Fruit fly (Drosophila melanogaster) whole organism, wandering third instar larva: ENCODE results near the gene CG44476.
A peak's percentile ranks its signal among the peaks of the same experiment; 100 is the strongest.

Experiments used
- CG32264 ChIP-seq: fragments of 200-800 bp; sonication (Bioruptor generic); optimal IDR thresholded peaks from 2 replicates; lab custom pipeline; 2016; ENCODE audit warnings: missing biosample characterization, missing genetic modification characterization
- CG9705 ChIP-seq: fragments of 200-800 bp; sonication (Bioruptor generic); optimal IDR thresholded peaks from 2 replicates; lab custom pipeline; 2018; ENCODE audit warnings: missing biosample characterization, mild to moderate bottlenecking, missing genetic modification characterization
- CrebA ChIP-seq: fragments of 200-800 bp; sonication (Bioruptor generic); optimal IDR thresholded peaks from 2 replicates; lab custom pipeline; 2016; ENCODE audit warnings: missing biosample characterization, mild to moderate bottlenecking, missing genetic modification characterization, borderline replicate concordance
- Dfd ChIP-seq: fragments of >200 bp; optimal IDR thresholded peaks from 2 replicates; lab custom pipeline; 2017; ENCODE audit warnings: missing biosample characterization, missing genetic modification characterization
- GATAd ChIP-seq: sonication (Bioruptor generic); optimal IDR thresholded peaks from 2 replicates; lab custom pipeline; 2016; ENCODE audit warnings: missing biosample characterization, missing genetic modification characterization
- HLH106 ChIP-seq: fragments of 200-800 bp; optimal IDR thresholded peaks from 3 replicates; lab custom pipeline; 2019; ENCODE audit warnings: missing biosample characterization, mild to moderate bottlenecking, missing genetic modification characterization, moderate library complexity
- Hr78 ChIP-seq: fragments of >200 bp; optimal IDR thresholded peaks from 2 replicates; lab custom pipeline; 2017; ENCODE audit warnings: missing biosample characterization, missing genetic modification characterization
- Hr83 ChIP-seq: fragments of 200-300 bp; sonication (Bioruptor generic); optimal IDR thresholded peaks from 2 replicates; lab custom pipeline; 2016; ENCODE audit warnings: missing biosample characterization, mild to moderate bottlenecking, missing genetic modification characterization, moderate library complexity; ENCODE audit not compliant: poor library complexity, severe bottlenecking
- Jra ChIP-seq: sonication (Bioruptor generic); optimal IDR thresholded peaks from 2 replicates; lab custom pipeline; 2016; ENCODE audit warnings: missing biosample characterization, missing genetic modification characterization
- Mio ChIP-seq: sonication (Bioruptor generic); optimal IDR thresholded peaks from 2 replicates; lab custom pipeline; 2016; ENCODE audit warnings: missing biosample characterization, missing genetic modification characterization
- Myc ChIP-seq: fragments of >200 bp; optimal IDR thresholded peaks from 2 replicates; lab custom pipeline; 2017
- N ChIP-seq: fragments of >200 bp; optimal IDR thresholded peaks from 2 replicates; lab custom pipeline; 2018; ENCODE audit warnings: missing biosample characterization, missing external identifiers, missing genetic modification characterization
- OdsH ChIP-seq: fragments of 200-800 bp; sonication (Bioruptor generic); optimal IDR thresholded peaks from 2 replicates; lab custom pipeline; 2016; ENCODE audit warnings: missing biosample characterization, mild to moderate bottlenecking, missing genetic modification characterization
- Rel ChIP-seq, 2 experiments: fragments of 200-800 bp; sonication (Bioruptor generic) in 1 of 2; optimal IDR thresholded peaks; 2 replicates in 1 of 2; 3 replicates in 1 of 2; lab custom pipeline; 2016 to 2019; ENCODE audit warnings: mild to moderate bottlenecking in 2 of 2, missing biosample characterization in 2 of 2, missing genetic modification characterization in 2 of 2, moderate library complexity in 1 of 2
- Sp1 ChIP-seq: fragments of 200-800 bp; sonication (Bioruptor generic); optimal IDR thresholded peaks from 3 replicates; lab custom pipeline; 2019; ENCODE audit warnings: missing biosample characterization, mild to moderate bottlenecking, missing genetic modification characterization, moderate library complexity
- Vsx2 ChIP-seq: fragments of 200-300, 225-300 bp; sonication (Bioruptor generic); optimal IDR thresholded peaks from 2 replicates; lab custom pipeline; 2018; ENCODE audit warnings: missing biosample characterization, missing genetic modification characterization; ENCODE audit not compliant: partially characterized antibody
- brk ChIP-seq: fragments of 200-800 bp; sonication (Bioruptor generic); optimal IDR thresholded peaks from 2 replicates; lab custom pipeline; 2016; ENCODE audit warnings: missing biosample characterization, mild to moderate bottlenecking, missing genetic modification characterization
- dl ChIP-seq, 2 experiments: fragments of 175-275, 200-275 bp in 1 of 2; fragments of 200-275 bp in 1 of 2; sonication (Bioruptor generic); optimal IDR thresholded peaks; lab custom pipeline; 2018; ENCODE audit warnings: mild to moderate bottlenecking in 2 of 2, missing biosample characterization in 2 of 2, missing genetic modification characterization in 2 of 2, moderate library complexity in 2 of 2; ENCODE audit not compliant: partially characterized antibody in 2 of 2, insufficient read depth in 1 of 2
- dmrt93B ChIP-seq: fragments of 200-800 bp; sonication (Bioruptor generic); optimal IDR thresholded peaks from 2 replicates; lab custom pipeline; 2018; ENCODE audit warnings: missing biosample characterization, mild to moderate bottlenecking, missing genetic modification characterization
- dsf ChIP-seq: sonication (Bioruptor generic); optimal IDR thresholded peaks from 2 replicates; lab custom pipeline; 2016; ENCODE audit warnings: missing biosample characterization, missing genetic modification characterization, borderline replicate concordance
- ey ChIP-seq: fragments of 200-800 bp; sonication (Bioruptor generic); optimal IDR thresholded peaks from 2 replicates; lab custom pipeline; 2016; ENCODE audit warnings: missing biosample characterization, missing genetic modification characterization
- foxo ChIP-seq, 2 experiments: fragments of 200-800 bp; sonication (Bioruptor generic); optimal IDR thresholded peaks; 2 replicates in 1 of 2; 3 replicates in 1 of 2; lab custom pipeline; 2016 to 2017; ENCODE audit warnings: missing biosample characterization in 2 of 2, missing genetic modification characterization in 2 of 2
- h ChIP-seq: fragments of 200-800 bp; sonication (Bioruptor generic); optimal IDR thresholded peaks from 3 replicates; lab custom pipeline; 2016; ENCODE audit warnings: missing biosample characterization, mild to moderate bottlenecking, missing genetic modification characterization
- jim ChIP-seq: fragments of 175-275, 200-325 bp; sonication (Bioruptor generic); optimal IDR thresholded peaks from 2 replicates; lab custom pipeline; 2016; ENCODE audit warnings: missing biosample characterization, mild to moderate bottlenecking, missing genetic modification characterization
- lola ChIP-seq: fragments of >200 bp; optimal IDR thresholded peaks from 2 replicates; lab custom pipeline; 2017; ENCODE audit warnings: missing biosample characterization, missing genetic modification characterization
- pan ChIP-seq: fragments of >200 bp; optimal IDR thresholded peaks from 2 replicates; lab custom pipeline; 2017
- psq ChIP-seq: fragments of 200-800 bp; sonication (Bioruptor generic); optimal IDR thresholded peaks from 3 replicates; lab custom pipeline; 2017; ENCODE audit warnings: missing biosample characterization, mild to moderate bottlenecking, missing genetic modification characterization, moderate library complexity
- rgr ChIP-seq: fragments of 200-800 bp; sonication (Bioruptor generic); optimal IDR thresholded peaks from 3 replicates; lab custom pipeline; 2016; ENCODE audit warnings: missing biosample characterization, mild to moderate bottlenecking, missing genetic modification characterization
- sage ChIP-seq: fragments of 200-800 bp; sonication (Bioruptor generic); optimal IDR thresholded peaks from 2 replicates; lab custom pipeline; 2016; ENCODE audit warnings: missing biosample characterization, mild to moderate bottlenecking, missing genetic modification characterization
- sv ChIP-seq: fragments of 200-800 bp; sonication (Bioruptor generic); optimal IDR thresholded peaks from 3 replicates; lab custom pipeline; 2016; ENCODE audit warnings: missing biosample characterization, missing genetic modification characterization
- tai ChIP-seq: sonication (Bioruptor generic); optimal IDR thresholded peaks from 2 replicates; lab custom pipeline; 2016; ENCODE audit warnings: missing biosample characterization, missing genetic modification characterization
- usp ChIP-seq: fragments of >200 bp; optimal IDR thresholded peaks from 2 replicates; lab custom pipeline; 2017; ENCODE audit warnings: missing biosample characterization, missing genetic modification characterization

The CG44476 gene

DNA sequence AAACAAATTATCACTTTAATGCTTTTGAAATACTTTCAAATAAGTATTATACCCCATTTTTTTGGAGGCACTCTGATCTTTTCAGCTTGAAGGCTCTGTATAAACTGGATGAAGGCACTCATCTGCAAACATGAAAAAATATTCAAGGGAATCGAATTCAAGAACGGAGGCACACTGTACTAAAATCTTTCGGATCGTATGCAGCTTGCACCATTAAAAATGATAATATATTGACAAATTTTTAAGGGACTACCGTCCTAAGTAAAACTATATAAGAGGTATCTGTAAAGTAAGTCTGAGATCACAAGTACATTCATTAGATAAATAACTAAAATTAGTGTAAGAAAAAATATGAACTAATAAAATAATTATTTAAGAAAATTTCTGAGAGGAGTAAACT, at the start of gene CG44476:
CG44476 (minus strand) TSS at position 101 of the 400 bp plus-strand sequence.
- TF ChIP-seq Mio (GFP tag; lab: Kevin White, UChicago) (no peak), CG9705 (no peak), rgr (no peak), Sp1 (no peak)
- TF ChIP-seq, all 38 proteins: peak for 0

dm6 chr2L:18159172-18159571, 46.2 kb upstream of the CG44476 start, which contains the start of gene JMJD4:
Gene JMJD4, minus strand, starts transcription at chr2L:18159272.
- TF ChIP-seq Dfd (GFP tag; lab: Kevin White, UChicago) (peak; percentile 11), h (GFP tag; lab: Kevin White, UChicago) (no peak)
- TF ChIP-seq, all 38 proteins: peak for 1

dm6 chr2L:18158622-18159043, 45.7 kb upstream of the CG44476 start:
- TF ChIP-seq sage (GFP tag; lab: Kevin White, UChicago) (no peak), h (GFP tag; lab: Kevin White, UChicago) (no peak), Myc (lab: Kevin White, UChicago) (peak; percentile 77), usp (GFP tag; lab: Kevin White, UChicago) (no peak)
- TF ChIP-seq, all 38 proteins: peak for 1

DNA sequence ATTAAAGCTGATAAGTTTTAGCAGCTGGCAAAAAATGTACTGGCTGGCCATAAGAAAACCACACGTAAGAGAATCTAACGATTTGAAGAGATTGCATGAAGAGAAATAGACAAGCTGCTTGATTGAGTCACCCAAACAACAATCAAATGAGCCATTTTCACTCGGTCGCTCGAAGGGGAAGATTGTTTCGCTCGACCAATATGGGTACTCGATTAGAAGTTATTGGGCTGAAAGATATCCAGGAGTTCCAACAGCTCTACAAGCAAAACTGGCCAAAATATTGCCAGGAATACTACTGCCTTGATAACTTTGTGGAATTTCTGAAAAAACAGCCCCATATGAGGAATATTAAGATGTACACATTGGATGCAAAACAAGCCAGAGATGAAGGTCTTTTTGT, 42.9 kb upstream of the CG44476 start, which contains the start of gene CG5783:
CG5783 (plus strand) TSS at position 167 of the 400 bp plus-strand sequence.
- TF ChIP-seq N (GFP tag; lab: Kevin White, UChicago), result no peak
- no peak for TF ChIP-seq Sp1
- no peak for TF ChIP-seq Dfd (GFP tag; lab: Kevin White, UChicago)
- TF ChIP-seq dsf, result no peak
- TF ChIP-seq ey (GFP tag; lab: Kevin White, UChicago), result no peak
- no peak for TF ChIP-seq pan (lab: Kevin White, UChicago)
- no peak for TF ChIP-seq OdsH (GFP tag; lab: Kevin White, UChicago)
- no peak for TF ChIP-seq psq (GFP tag; lab: Kevin White, UChicago)
- no peak for TF ChIP-seq usp (GFP tag; lab: Kevin White, UChicago)
- TF ChIP-seq sv (GFP tag; lab: Kevin White, UChicago), result no peak
- TF ChIP-seq brk, result no peak
- no peak for TF ChIP-seq Hr83 (GFP tag; lab: Kevin White, UChicago)
- TF ChIP-seq dl (GFP tag; optimal IDR thresholded peaks at IDR 0.05; lab: Kevin White, UChicago; ENCODE audit: insufficient read depth in 1 of 2, partially characterized antibody in 2 of 2), result no peak
- TF ChIP-seq Vsx2 (GFP tag; lab: Kevin White, UChicago), result no peak
- no peak for TF ChIP-seq jim (GFP tag; lab: Kevin White, UChicago)
- TF ChIP-seq foxo (GFP tag; optimal IDR thresholded peaks at IDR 0.05; lab: Kevin White, UChicago), result no peak

DNA sequence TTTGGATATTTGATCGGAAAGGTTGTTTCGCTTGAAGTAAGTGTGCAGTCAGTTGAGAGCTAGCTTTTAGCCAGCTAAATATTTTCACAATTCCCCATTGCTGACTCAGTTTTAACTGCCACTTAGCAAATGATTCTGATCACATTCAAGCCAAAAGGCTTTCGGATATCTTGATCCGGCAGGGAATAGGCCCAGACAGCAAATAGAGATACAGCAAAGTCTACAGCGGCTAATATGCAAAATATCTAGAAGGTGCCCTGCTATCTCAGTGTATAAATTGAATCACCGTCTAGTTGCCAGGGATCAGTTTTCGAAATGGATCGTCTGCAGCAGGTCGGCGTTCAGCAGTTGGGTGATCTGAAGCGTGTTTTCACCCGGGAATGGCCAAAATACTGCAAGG, 41.6 kb upstream of the CG44476 start, which contains the start of gene CG15155:
CG15155 (plus strand) TSS at position 301 of the 400 bp plus-strand sequence.
- no peak for TF ChIP-seq CG32264 (GFP tag; lab: Kevin White, UChicago)
- TF ChIP-seq N (GFP tag; lab: Kevin White, UChicago), result no peak
- no peak for TF ChIP-seq Mio (GFP tag; lab: Kevin White, UChicago)
- TF ChIP-seq Hr78 (GFP tag; lab: Kevin White, UChicago), result no peak
- TF ChIP-seq GATAd (GFP tag; lab: Kevin White, UChicago), result no peak
- no peak for TF ChIP-seq dl (GFP tag; optimal IDR thresholded peaks at IDR 0.05; lab: Kevin White, UChicago; ENCODE audit: insufficient read depth in 1 of 2, partially characterized antibody in 2 of 2)
- TF ChIP-seq Rel (GFP tag; optimal IDR thresholded peaks at IDR 0.05; lab: Kevin White, UChicago), result no peak
- no peak for TF ChIP-seq Rel (tag; optimal IDR thresholded peaks at IDR 0.05; lab: Kevin White, UChicago)
- no peak for TF ChIP-seq brk
- TF ChIP-seq dmrt93B (GFP tag; lab: Kevin White, UChicago), result no peak
- no peak for TF ChIP-seq Jra (GFP tag; lab: Kevin White, UChicago)
- no peak for TF ChIP-seq tai (GFP tag; lab: Kevin White, UChicago)
- no peak for TF ChIP-seq HLH106
- no peak for TF ChIP-seq jim (GFP tag; lab: Kevin White, UChicago)
- no peak for TF ChIP-seq sage (GFP tag; lab: Kevin White, UChicago)
- TF ChIP-seq Vsx2 (GFP tag; lab: Kevin White, UChicago), result no peak
- no peak for TF ChIP-seq h (GFP tag; lab: Kevin White, UChicago)
- no peak for TF ChIP-seq lola (GFP tag; lab: Kevin White, UChicago)
- TF ChIP-seq usp (GFP tag; lab: Kevin White, UChicago), result no peak
- TF ChIP-seq rgr, result no peak
- no peak for TF ChIP-seq CrebA (GFP tag; lab: Kevin White, UChicago)
